Worm (Caenorhabditis elegans) whole organism, L4/young adult: Measurements from ENCODE around the gene F41G3.20.

ENCODE experiments used
- W03F9.2 ChIP-seq: fragments of 150-350 bp; optimal IDR thresholded peaks from 2 replicates; lab custom pipeline; 2014; ENCODE audit warnings: missing biosample characterization, missing genetic modification characterization
- dao-5 ChIP-seq: sonication (generic microtip); optimal IDR thresholded peaks from 2 replicates; lab custom pipeline; 2016; ENCODE audit warnings: missing genotype, missing genetic modification characterization, moderate library complexity, missing compliant biosample characterization
- him-1 ChIP-seq: sonication (generic microtip); optimal IDR thresholded peaks from 2 replicates; lab custom pipeline; 2016; ENCODE audit warnings: missing genotype, missing genetic modification reagents, missing genetic modification characterization, missing compliant biosample characterization

F41G3.20 gene

DNA sequence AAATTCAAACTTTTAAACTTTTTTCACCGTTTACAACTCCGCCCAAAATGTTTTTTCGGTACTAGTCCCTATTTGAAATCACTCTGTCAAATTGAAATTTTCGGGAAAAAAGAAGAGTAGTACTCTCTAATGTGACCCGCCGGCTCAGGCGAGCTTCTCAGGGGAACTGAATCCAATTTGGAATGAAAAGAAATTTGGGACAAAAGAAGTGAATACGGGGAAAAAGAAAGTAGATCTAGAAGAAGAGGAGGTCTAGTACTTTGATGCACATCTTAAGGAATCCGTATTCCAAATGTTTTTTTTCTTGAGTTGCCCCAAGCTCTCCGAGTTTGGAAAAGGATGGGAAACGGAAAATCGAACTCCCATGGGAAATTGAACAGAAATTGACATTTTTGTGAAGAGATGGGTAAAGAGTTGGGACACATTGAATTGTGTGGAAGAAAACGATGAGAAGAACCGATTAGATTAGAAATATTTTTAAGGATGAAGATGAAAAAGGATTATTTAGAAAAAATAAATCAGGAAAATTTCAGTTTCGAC is 44.2 kb downstream of the F41G3.20 start:
- no peak for TF ChIP-seq dao-5 (tag; lab: Kevin White, UChicago)

DNA sequence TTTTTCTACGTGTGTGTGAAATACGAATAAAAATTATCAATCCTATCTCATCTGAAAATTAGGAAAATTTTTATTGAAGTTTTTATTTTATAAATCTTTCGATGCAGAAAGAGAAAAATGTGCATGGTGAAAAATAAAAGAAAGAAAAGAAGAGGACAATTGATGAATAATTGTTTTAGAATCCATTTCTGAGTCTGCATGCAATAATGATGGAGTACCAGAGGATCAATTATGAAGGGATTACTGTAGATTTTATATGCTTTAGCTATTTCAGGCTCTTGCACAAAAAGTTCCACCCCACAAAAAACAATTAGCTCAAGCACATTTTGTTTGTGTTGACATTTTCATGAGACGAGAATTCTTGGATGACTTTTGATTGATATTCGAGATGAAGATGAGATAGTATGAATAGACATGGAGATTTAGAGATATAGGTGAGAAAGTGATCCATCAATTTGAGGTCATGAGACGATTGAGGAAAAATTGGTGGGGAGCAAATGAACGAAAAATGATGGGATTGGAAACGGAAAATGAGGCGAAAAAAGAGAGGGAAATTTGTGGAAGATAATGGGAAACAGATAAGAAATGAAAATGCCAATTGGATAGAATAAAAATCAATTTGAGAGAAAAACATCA is 45.1 kb downstream of the F41G3.20 start, which contains the start of gene rpy-1:
rpy-1 (minus strand) TSS at position 51 of the 636 bp plus-strand sequence.
- TF ChIP-seq him-1 (tag; lab: Kevin White, UChicago) (no peak), dao-5 (tag; lab: Kevin White, UChicago) (no peak), W03F9.2 (tag; lab: Kevin White, UChicago) (no peak)

DNA sequence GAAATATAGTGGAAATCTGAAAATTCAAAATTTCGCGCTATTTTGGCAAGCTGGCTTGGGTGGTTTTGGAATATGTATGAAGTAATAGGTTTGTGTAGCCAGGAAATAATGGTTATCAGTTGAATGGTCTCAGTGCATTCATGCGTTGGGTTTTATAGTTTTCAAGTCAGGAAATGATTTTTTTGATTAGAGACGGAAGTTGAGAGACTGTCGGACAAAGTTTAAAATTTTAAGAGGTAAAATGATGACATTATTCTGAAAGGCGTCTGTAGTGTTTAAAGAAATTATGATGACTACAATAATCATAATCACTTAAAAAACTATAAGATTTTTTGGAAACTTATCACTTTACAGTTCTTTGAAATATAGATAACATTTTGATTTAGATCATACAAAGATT is 49.3 kb downstream of the F41G3.20 start, which contains the start of gene C18H9.6:
C18H9.6 (minus strand) TSS at position 129 of the 400 bp plus-strand sequence.
- TF ChIP-seq dao-5 (tag; lab: Kevin White, UChicago) = no peak
- no peak for TF ChIP-seq W03F9.2 (tag; lab: Kevin White, UChicago)
- TF ChIP-seq him-1 (tag; lab: Kevin White, UChicago) = no peak
